Worm (Caenorhabditis elegans): ENCODE measurements around the gene Y43F8C.11.

DNA sequence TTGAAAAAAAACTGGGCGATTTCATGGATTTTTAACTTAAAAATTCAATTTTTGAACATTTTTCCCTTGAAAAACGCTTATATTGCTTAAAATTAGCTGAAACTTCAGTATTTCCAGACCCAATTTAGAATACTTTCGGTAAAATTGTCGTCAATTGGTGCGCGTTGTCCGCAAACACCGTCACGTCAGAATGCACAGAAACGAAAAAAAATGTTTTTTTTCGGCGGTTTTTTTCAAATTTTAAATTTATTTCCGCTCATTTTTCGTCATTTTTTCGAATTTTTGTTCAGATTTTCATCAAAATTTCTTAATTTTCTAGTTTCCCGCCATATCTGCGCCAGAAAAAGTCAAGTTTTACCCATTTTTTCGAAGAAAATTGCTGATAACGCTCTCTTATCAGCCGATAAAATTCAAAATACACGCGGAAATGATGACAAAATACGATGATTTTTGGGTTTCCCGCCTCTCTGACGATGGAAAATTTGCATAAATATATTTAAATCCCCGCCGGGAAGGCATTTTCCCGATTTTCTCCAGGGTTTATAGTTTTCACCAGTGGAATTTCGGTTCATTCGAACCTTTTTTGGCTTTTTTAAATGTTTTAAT is 3.3 kb downstream of the Y43F8C.11 start:
- TF ChIP-seq nhr-76 (tag; optimal IDR thresholded peaks at IDR 0.05) (no peak), lin-39 (tag; optimal IDR thresholded peaks at IDR 0.05) (no peak), ama-1 (optimal IDR thresholded peaks at IDR 0.05) (no peak), zag-1 (tag; optimal IDR thresholded peaks at IDR 0.05) (no peak), nhr-11 (tag; optimal IDR thresholded peaks at IDR 0.05) (no peak), ztf-11 (tag; optimal IDR thresholded peaks at IDR 0.05) (no peak), lsy-12 (tag; optimal IDR thresholded peaks at IDR 0.05) (no peak), fos-1 (tag; optimal IDR thresholded peaks at IDR 0.05) (no peak), unc-39 (tag; optimal IDR thresholded peaks at IDR 0.05) (no peak), ceh-82 (tag; optimal IDR thresholded peaks at IDR 0.05) (no peak), nhr-77 (tag; optimal IDR thresholded peaks at IDR 0.05) (no peak)
